Worm (Caenorhabditis elegans) whole organism, L4/young adult: ENCODE data around the gene ZK809.8.

Experiments used
- W03F9.2 ChIP-seq: fragments of 150-350 bp; optimal IDR thresholded peaks from 2 replicates; lab custom pipeline; 2014; ENCODE audit warnings: missing biosample characterization, missing genetic modification characterization
- dao-5 ChIP-seq: sonication (generic microtip); optimal IDR thresholded peaks from 2 replicates; lab custom pipeline; 2016; ENCODE audit warnings: missing genotype, missing genetic modification characterization, moderate library complexity, missing compliant biosample characterization
- him-1 ChIP-seq: sonication (generic microtip); optimal IDR thresholded peaks from 2 replicates; lab custom pipeline; 2016; ENCODE audit warnings: missing genotype, missing genetic modification reagents, missing genetic modification characterization, missing compliant biosample characterization

- TF ChIP-seq him-1 (tag; lab: Kevin White, UChicago) (no peak), W03F9.2 (no peak), dao-5 (tag; lab: Kevin White, UChicago) (no peak)
These were observed 11.0 kb upstream of the ZK809.8 start, which contains the start of gene ZK792.1 for ce11 chrIV:11659794-11660312.
